Worm (Caenorhabditis elegans) whole organism, L3 larva: ENCODE results near the gene Y46G5A.14.

ENCODE experiments used
- jun-1 ChIP-seq: fragments of 150-350 bp; optimal IDR thresholded peaks from 2 replicates; lab custom pipeline; 2014; ENCODE audit warnings: missing biosample characterization, missing genetic modification reagents, missing genetic modification characterization
- nhr-76 ChIP-seq: fragments of 150-350 bp; sonication (generic microtip); optimal IDR thresholded peaks from 5 replicates; lab custom pipeline; 2014; ENCODE audit warnings: missing biosample characterization, missing genetic modification characterization
- pqm-1 ChIP-seq: fragments of 150-350 bp; optimal IDR thresholded peaks from 2 replicates; lab custom pipeline; 2017; ENCODE audit warnings: missing biosample characterization, missing genetic modification characterization, inconsistent platforms

- TF ChIP-seq pqm-1 (tag; lab: Kevin White, UChicago) (peak; percentile 94), nhr-76 (tag; lab: Kevin White, UChicago) (no peak), jun-1 (tag; lab: Kevin White, UChicago) (peak; percentile 87)
Observed at ce11 chrII:12798814-12799213, 24.3 kb downstream of the Y46G5A.14 start.
